Fruit fly (Drosophila melanogaster): ENCODE data around the gene ergic53.

ergic53 gene

DNA sequence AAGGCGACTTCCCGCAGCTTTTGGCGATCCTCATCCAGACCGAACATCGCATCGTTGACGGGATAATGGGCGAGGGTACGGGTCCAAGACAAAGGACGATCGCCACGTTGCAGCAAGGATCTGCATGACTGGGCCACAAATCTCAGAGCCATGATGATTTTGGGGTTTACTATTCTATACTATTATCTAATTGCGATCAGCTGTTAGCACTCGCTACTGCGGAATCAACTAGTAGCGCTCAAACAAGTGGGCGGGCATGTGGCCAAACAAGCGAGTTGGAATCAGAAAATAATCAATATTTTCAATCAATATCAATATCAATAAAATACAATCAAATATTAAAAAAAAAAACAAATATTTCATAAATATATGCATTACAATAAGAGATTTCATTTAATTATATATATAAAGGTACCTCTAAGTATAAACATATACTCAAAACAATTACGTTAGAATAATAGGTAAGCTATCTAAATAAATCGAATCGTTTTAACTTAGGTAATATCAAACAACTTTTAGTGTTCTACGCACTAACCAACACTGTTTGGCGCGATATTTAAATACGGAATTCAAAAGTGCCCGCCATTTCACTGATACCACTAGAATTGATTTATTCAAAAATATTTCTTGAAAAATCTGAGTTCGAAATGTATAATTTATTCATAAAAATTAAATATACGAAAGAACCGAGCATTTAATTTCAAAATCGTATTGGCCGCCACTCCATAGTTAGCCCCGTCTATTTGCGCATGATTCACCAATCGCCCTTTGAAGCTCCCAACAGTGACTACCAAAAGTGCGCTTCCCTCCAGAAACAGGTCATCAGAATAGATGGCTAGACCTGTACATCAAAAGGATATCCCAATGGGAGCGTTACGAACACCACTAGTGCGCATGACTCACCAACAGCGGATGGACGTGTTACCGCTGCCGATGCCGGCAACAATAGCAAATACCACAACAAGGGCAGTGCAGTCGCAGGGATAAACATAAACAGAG, 41.4 kb downstream of the ergic53 start, which contains the start of the genes CG6638 and CG43078 (continued):
- TF ChIP-seq otp (GFP tag; IDR thresholded peaks at IDR 0.05) (no peak), Meics (GFP tag; optimal IDR thresholded peaks at IDR 0.05) (no peak), CG3065 (GFP tag; optimal IDR thresholded peaks at IDR 0.05) (peak; percentile 15), ewg (GFP tag; optimal IDR thresholded peaks at IDR 0.05) (peak; percentile 97), CG10543 (GFP tag; optimal IDR thresholded peaks at IDR 0.05) (no peak), CG2120 (GFP tag; optimal IDR thresholded peaks at IDR 0.05) (peak; percentile 13), sens (GFP tag) (peak; percentile 60), Hr3 (GFP tag; optimal IDR thresholded peaks at IDR 0.05) (no peak), Awh (GFP tag; IDR thresholded peaks at IDR 0.05) (no peak), BEAF-32 (GFP tag; optimal IDR thresholded peaks at IDR 0.05) (peak; percentile 22), tin (GFP tag; optimal IDR thresholded peaks at IDR 0.05) (peak; percentile 4), Ptx1 (GFP tag; IDR thresholded peaks at IDR 0.05) (no peak), CG18262 (tag; optimal IDR thresholded peaks at IDR 0.05) (no peak), Med (GFP tag) (peak; percentile 73), phol (tag; optimal IDR thresholded peaks at IDR 0.05) (peak; percentile 26), crp (GFP tag; optimal IDR thresholded peaks at IDR 0.05) (peak in 1 of 2 experiments; percentile 82), zfh1 (GFP tag; IDR thresholded peaks at IDR 0.05) (no peak), corto (GFP tag; optimal IDR thresholded peaks at IDR 0.05) (no peak), gfzf (GFP tag; optimal IDR thresholded peaks at IDR 0.05) (peak; percentile 39), CG7372 (GFP tag; IDR thresholded peaks at IDR 0.05) (no peak), bcd (GFP tag; optimal IDR thresholded peaks at IDR 0.05) (no peak), E2f2 (GFP tag; IDR thresholded peaks at IDR 0.05) (peak; percentile 91), hth (optimal IDR thresholded peaks at IDR 0.05) (no peak), nmo (GFP tag; optimal IDR thresholded peaks at IDR 0.05) (peak; percentile 27), Adf1 (GFP tag; IDR thresholded peaks at IDR 0.05) (no peak; the same call in 1 of the 2 replicates), fru (optimal IDR thresholded peaks at IDR 0.05) (no peak), CG8944 (GFP tag; optimal IDR thresholded peaks at IDR 0.05) (no peak), CG9817 (tag; optimal IDR thresholded peaks at IDR 0.05) (no peak), Doc2 (GFP tag; IDR thresholded peaks at IDR 0.05) (no peak), Mes4 (GFP tag; optimal IDR thresholded peaks at IDR 0.05) (no peak), ab (GFP tag; optimal IDR thresholded peaks at IDR 0.05) (no peak), Dad (GFP tag; optimal IDR thresholded peaks at IDR 0.05) (no peak), Asciz (GFP tag; optimal IDR thresholded peaks at IDR 0.05) (no peak), CG30403 (GFP tag; optimal IDR thresholded peaks at IDR 0.05) (peak; percentile 45), eve (GFP tag; optimal IDR thresholded peaks at IDR 0.05) (no peak), gem (tag; optimal IDR thresholded peaks at IDR 0.05) (no peak), GATAe (GFP tag; conservative IDR thresholded peaks at IDR 0.05) (no peak), CG3281 (GFP tag; optimal IDR thresholded peaks at IDR 0.05) (no peak)

DNA sequence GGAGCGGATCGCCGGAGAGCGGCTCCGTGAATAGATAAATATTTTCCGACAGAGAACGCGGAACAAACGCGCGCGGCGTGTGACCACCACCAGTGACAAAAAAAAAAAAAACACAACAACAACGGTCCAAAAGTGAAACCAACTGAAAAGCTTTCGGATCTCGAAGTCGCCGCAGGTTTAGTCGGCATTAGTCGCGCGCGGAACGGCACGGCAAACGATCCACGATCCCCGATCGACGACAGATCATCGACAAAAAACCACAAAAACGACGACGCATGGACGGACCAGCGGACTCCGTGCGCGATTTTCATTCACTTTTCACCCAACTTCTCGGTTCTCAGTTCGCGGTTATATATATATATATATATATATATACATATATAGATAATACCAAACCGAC, 43.7 kb downstream of the ergic53 start:
- TF ChIP-seq ash1 (GFP tag; optimal IDR thresholded peaks at IDR 0.05) (no peak), chm (GFP tag; IDR thresholded peaks at IDR 0.05) (peak; percentile 39; the same call in 1 of the 2 replicates), Jarid2 (GFP tag; optimal IDR thresholded peaks at IDR 0.05) (peak; percentile 30), ewg (GFP tag; optimal IDR thresholded peaks at IDR 0.05) (no peak), B-H1 (GFP tag; IDR thresholded peaks at IDR 0.05) (no peak), CG3847 (GFP tag; IDR thresholded peaks at IDR 0.05) (no peak), CG17612 (GFP tag; IDR thresholded peaks at IDR 0.05) (no peak), CG4328 (GFP tag; optimal IDR thresholded peaks at IDR 0.05) (no peak), unc-4 (GFP tag; IDR thresholded peaks at IDR 0.05; ENCODE audit: partially characterized antibody) (no peak), ab (GFP tag; optimal IDR thresholded peaks at IDR 0.05) (no peak), sob (GFP tag; IDR thresholded peaks at IDR 0.05) (0 out of 2 replicates have a peak, but pooled peaks have one; percentile 18), Gsc (GFP tag; IDR thresholded peaks at IDR 0.05) (no peak), Ada2b (GFP tag; IDR thresholded peaks at IDR 0.05) (no peak), PHDP (tag; optimal IDR thresholded peaks at IDR 0.05) (no peak), Drgx (GFP tag; IDR thresholded peaks at IDR 0.05) (0 out of 2 replicates have a peak, but pooled peaks have one; percentile 11)

Data from whole organism, embryonic.